Fruit fly (Drosophila melanogaster) whole organism: ENCODE measurements around the gene Dora.

Source experiments
- CG8478 ChIP-seq: fragments of >200 bp; optimal IDR thresholded peaks from 2 replicates; lab custom pipeline; 2018; ENCODE audit warnings: inconsistent platforms
- Dll ChIP-seq: fragments of >200 bp; optimal IDR thresholded peaks from 2 replicates; lab custom pipeline; 2017
- EcR ChIP-seq, 2 experiments: fragments of >200 bp; optimal IDR thresholded peaks; 2 replicates each; lab custom pipeline; 2017; ENCODE audit warnings: missing biosample characterization in 2 of 2, missing genetic modification characterization in 2 of 2, missing genetic modification reagents in 2 of 2
- pan ChIP-seq: fragments of >200 bp; optimal IDR thresholded peaks from 2 replicates; lab custom pipeline; 2017
- psq ChIP-seq: fragments of >200 bp; optimal IDR thresholded peaks from 2 replicates; lab custom pipeline; 2017
- usp ChIP-seq: fragments of >200 bp; optimal IDR thresholded peaks from 2 replicates; lab custom pipeline; 2017; ENCODE audit warnings: missing biosample characterization, missing genetic modification characterization, mixed read lengths

Dora gene

DNA sequence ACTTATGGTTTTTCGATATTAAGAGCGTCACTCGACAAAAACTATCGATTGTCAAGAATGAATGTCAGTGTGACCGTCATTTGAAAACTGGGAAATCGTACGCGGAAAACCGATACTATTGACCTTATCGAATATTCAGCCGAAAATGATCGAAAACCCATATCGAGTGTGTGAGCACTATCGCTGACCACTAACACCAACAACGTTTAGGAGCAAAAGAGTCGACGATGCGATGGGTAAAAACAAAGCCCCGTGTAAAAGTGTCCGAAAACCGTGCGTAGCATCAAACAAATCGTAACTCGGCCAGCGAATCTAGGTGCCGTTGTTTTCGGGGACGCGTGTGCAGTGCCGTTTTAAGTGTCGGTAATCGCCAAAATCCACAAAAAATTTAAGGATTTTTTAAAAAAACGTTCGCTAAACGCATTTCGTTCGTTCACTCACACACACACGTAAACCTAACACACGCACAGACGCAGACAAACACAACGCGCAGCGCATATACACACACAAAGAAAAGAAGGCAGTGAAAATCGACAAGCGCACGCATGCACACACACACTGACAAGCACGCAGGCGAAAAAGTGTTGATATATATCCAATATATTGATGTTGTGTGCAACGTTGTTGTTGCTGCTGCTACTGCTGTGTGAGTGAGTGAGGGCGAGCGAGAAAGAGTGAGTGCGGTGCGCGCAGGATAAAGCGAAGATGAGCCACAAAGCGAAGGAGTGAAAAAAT lies at the start of gene Dora, which contains the start of gene CG7326:
TSS of gene Dora (plus strand) at position 203 of the 735 bp plus-strand sequence.
TSS of gene CG7326 (minus strand) at position 29 of the 735 bp plus-strand sequence.
- TF ChIP-seq CG8478 (lab: Kevin White, UChicago) (peak; percentile 82), psq (lab: Kevin White, UChicago) (no peak)

- TF ChIP-seq usp (GFP tag; lab: Kevin White, UChicago) (no peak), psq (lab: Kevin White, UChicago) (no peak), Dll (lab: Kevin White, UChicago) (no peak), pan (lab: Kevin White, UChicago) (no peak), EcR (GFP tag; optimal IDR thresholded peaks at IDR 0.05; lab: Kevin White, UChicago) (no peak), CG8478 (lab: Kevin White, UChicago) (no peak)
Measured at dm6 chrX:18814373-18814772, 49.4 kb upstream of the Dora start.

dm6 chrX:18814944-18815343 lies 48.8 kb upstream of the Dora start:
- TF ChIP-seq EcR (GFP tag; optimal IDR thresholded peaks at IDR 0.05; lab: Kevin White, UChicago) (no peak), usp (GFP tag; lab: Kevin White, UChicago) (no peak), Dll (lab: Kevin White, UChicago) (no peak), psq (lab: Kevin White, UChicago) (no peak), pan (lab: Kevin White, UChicago) (no peak), CG8478 (lab: Kevin White, UChicago) (no peak)

dm6 chrX:18830396-18830795 lies 33.4 kb upstream of the Dora start, which contains the start of gene CG7101:
Gene CG7101 (plus strand): TSS chrX:18830591.
- TF ChIP-seq psq (lab: Kevin White, UChicago) (no peak), EcR (GFP tag; optimal IDR thresholded peaks at IDR 0.05; lab: Kevin White, UChicago) (no peak)

dm6 chrX:18832371-18832852 lies 31.3 kb upstream of the Dora start, which contains the start of gene Pvf1:
Gene Pvf1 (plus strand): TSS chrX:18832682.
- TF ChIP-seq usp (GFP tag; lab: Kevin White, UChicago), result no peak
- TF ChIP-seq EcR (GFP tag; optimal IDR thresholded peaks at IDR 0.05; lab: Kevin White, UChicago), result no peak
- peak; percentile 52 for TF ChIP-seq pan (lab: Kevin White, UChicago)
- peak; percentile 93 for TF ChIP-seq Dll (lab: Kevin White, UChicago)

DNA sequence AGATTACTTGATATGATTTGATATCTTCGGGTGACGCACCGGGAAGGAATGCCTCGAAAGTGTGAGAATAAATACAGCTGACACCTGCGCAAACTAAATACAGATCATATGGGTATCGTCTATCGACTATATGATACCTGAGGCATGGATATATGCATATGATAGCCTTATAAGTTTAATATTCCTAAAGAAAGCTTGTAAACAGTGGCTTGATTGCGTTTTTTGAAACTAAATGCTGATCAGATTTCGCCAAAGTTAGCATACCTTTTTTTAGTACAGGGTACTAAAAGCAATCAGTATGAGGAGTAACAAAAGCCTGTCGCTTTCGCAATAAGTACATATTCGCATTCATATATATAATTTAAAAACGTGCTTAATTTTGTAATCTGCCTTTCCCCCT lies 29.4 kb upstream of the Dora start:
- TF ChIP-seq CG8478 (lab: Kevin White, UChicago), result no peak
- TF ChIP-seq pan (lab: Kevin White, UChicago), result peak; percentile 83

- no peak for TF ChIP-seq CG8478 (lab: Kevin White, UChicago)
- no peak for TF ChIP-seq usp (GFP tag; lab: Kevin White, UChicago)
- no peak for TF ChIP-seq pan (lab: Kevin White, UChicago)
- TF ChIP-seq EcR (GFP tag; optimal IDR thresholded peaks at IDR 0.05; lab: Kevin White, UChicago), result no peak
- TF ChIP-seq psq (lab: Kevin White, UChicago), result no peak
- no peak for TF ChIP-seq Dll (lab: Kevin White, UChicago)
Measured at dm6 chrX:18835003-18835402, 28.7 kb upstream of the Dora start.

DNA sequence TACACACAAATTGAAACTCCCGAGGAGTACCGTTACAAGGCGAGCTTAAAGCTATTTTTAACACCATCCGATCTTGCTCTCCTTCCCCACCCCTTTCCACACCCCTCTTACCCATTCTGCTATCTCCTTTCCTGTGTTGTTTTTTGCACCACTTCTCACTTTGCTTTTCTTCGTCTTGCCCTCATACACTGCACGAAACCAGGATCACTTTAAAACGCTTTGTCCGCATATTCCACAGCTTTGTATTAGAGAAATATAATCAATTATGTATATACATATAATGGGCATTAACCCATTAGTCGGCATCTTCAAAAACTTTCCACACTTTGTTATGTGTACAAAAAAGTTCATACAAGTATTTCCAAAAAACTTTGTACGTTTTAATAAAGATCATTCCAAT lies 28.2 kb upstream of the Dora start:
- TF ChIP-seq pan (lab: Kevin White, UChicago), result no peak
- TF ChIP-seq usp (GFP tag; lab: Kevin White, UChicago), result no peak
- no peak for TF ChIP-seq CG8478 (lab: Kevin White, UChicago)
- TF ChIP-seq psq (lab: Kevin White, UChicago), result no peak
- no peak for TF ChIP-seq Dll (lab: Kevin White, UChicago)
- no peak for TF ChIP-seq EcR (GFP tag; optimal IDR thresholded peaks at IDR 0.05; lab: Kevin White, UChicago)

DNA sequence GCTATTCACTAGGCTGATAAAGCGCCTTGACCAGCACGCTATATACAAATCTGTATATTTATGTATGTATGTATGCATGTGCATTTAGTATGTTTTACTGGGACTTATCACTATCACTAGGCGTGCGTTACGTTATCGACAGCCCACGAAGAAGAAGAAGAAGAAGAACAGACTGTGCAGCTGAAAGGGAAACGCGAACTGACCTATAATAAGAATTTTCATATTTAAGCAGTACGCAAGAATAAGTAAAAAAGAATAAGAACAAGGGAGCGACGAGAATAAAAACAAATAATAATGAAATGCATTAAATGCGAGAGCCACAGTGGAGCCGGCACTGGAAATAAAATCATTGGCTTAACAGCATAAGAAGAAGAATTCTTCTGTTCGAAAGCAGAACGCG lies 27.4 kb upstream of the Dora start:
- TF ChIP-seq CG8478 (lab: Kevin White, UChicago) (no peak), pan (lab: Kevin White, UChicago) (no peak), Dll (lab: Kevin White, UChicago) (no peak), EcR (GFP tag; optimal IDR thresholded peaks at IDR 0.05; lab: Kevin White, UChicago) (no peak), usp (GFP tag; lab: Kevin White, UChicago) (no peak), psq (lab: Kevin White, UChicago) (no peak)

- no peak for TF ChIP-seq usp (GFP tag; lab: Kevin White, UChicago)
- no peak for TF ChIP-seq pan (lab: Kevin White, UChicago)
- no peak for TF ChIP-seq CG8478 (lab: Kevin White, UChicago)
- TF ChIP-seq Dll (lab: Kevin White, UChicago), result no peak
- TF ChIP-seq psq (lab: Kevin White, UChicago), result no peak
- TF ChIP-seq EcR (GFP tag; optimal IDR thresholded peaks at IDR 0.05; lab: Kevin White, UChicago), result no peak
Measured at dm6 chrX:18837046-18837445, 26.7 kb upstream of the Dora start.

DNA sequence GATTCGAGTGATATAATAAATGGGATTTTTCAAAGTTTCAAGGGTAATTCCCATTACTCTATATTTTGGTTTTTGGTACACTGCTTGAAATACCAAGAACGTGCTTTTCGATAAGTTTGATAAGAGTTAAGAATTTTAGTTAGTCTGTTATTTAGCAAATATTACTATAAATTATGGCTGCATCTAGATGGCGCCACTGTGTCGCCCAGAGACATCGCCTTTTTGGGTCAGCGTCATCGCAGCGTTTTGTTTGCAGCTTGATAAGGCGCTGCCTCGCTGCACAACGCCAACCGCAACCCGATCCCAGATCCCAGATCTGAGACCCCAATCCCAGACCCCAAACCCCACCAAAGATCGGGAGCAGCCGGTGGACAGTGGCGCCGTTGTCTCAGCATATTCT lies 25.3 kb upstream of the Dora start:
- TF ChIP-seq CG8478 (lab: Kevin White, UChicago), result no peak
- no peak for TF ChIP-seq usp (GFP tag; lab: Kevin White, UChicago)
- TF ChIP-seq Dll (lab: Kevin White, UChicago), result no peak
- TF ChIP-seq psq (lab: Kevin White, UChicago), result no peak
- no peak for TF ChIP-seq pan (lab: Kevin White, UChicago)
- no peak for TF ChIP-seq EcR (GFP tag; optimal IDR thresholded peaks at IDR 0.05; lab: Kevin White, UChicago)
